Worm (Caenorhabditis elegans) whole organism, L3 larva: ENCODE measurements around the gene nhr-249.

Experiments used
- elt-3 ChIP-seq, 3 experiments: fragments of 150-350 bp in 1 of 3; sonication (generic microtip) in 2 of 3; optimal IDR thresholded peaks; 2 replicates in 2 of 3; 4 replicates in 1 of 3; lab custom pipeline; 2014 to 2017; ENCODE audit warnings: missing biosample characterization in 3 of 3, missing genetic modification characterization in 3 of 3
- mml-1 ChIP-seq: fragments of 150-350 bp; sonication (generic microtip); optimal IDR thresholded peaks from 3 replicates; lab custom pipeline; 2014; ENCODE audit warnings: missing biosample characterization, missing genetic modification characterization
- nhr-76 ChIP-seq: fragments of 150-350 bp; sonication (generic microtip); optimal IDR thresholded peaks from 5 replicates; lab custom pipeline; 2014; ENCODE audit warnings: missing biosample characterization, missing genetic modification characterization
- unc-62 ChIP-seq: fragments of 150-350 bp; sonication (generic microtip); optimal IDR thresholded peaks from 4 replicates; lab custom pipeline; 2014; ENCODE audit warnings: missing biosample characterization, missing genetic modification reagents, missing genetic modification characterization

DNA sequence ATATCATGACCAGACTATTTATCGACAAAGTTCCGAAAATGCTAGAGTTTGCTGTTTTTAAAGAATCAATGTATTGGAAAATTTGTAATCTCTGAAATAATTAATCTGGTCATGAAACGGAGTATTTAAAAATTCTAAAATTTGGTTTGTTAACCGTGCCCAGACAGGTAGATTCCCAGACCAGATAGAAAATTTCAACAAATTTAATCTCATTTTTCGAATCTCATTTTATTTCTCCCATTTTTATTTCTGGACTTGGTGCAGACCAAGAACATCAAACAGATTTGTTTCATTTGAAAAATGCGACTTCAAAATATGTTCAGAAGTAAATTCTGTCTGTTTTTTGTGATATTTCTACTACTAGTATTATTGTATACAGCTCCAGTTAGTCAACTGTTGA is 49.3 kb downstream of the nhr-249 start, which contains the start of gene T22D1.1:
- TF ChIP-seq nhr-76 (tag; lab: Kevin White, UChicago) (no peak), unc-62 (GFP tag; lab: Kevin White, UChicago) (no peak), mml-1 (tag; lab: Kevin White, UChicago) (no peak), elt-3 (tag; optimal IDR thresholded peaks at IDR 0.05; lab: Kevin White, UChicago) (no peak)
